Fruit fly (Drosophila melanogaster): ENCODE data around the gene CG17271.

CG17271 gene

DNA sequence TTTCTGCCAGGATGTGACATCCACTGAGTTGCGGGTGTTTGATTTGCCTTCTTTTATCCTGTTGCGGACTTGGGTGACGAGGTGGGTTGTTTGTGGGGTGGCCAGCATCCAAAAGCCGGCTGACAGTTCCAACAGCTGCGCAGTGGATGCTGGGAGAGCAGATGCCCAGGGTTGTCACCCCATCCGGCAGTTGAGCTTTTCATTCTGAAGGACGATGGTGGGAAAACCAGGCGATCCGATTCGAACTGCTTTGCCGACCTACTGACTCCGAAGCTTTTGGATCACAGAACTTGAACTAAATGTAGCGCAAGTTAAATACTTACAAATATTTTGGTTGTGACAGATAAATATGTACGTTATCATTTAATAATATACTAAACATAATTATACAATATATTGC, 44.6 kb upstream of the CG17271 start, which contains the start of gene KaiR1D:
Gene KaiR1D (minus strand): TSS at position 28 of the 400 bp plus-strand sequence.
- TF ChIP-seq Sin3A (optimal IDR thresholded peaks at IDR 0.05): no peak
- peak; percentile 87 for TF ChIP-seq scrt (GFP tag; optimal IDR thresholded peaks at IDR 0.05)
- TF ChIP-seq CG33557 (GFP tag; optimal IDR thresholded peaks at IDR 0.05): no peak
- TF ChIP-seq pzg (GFP tag; optimal IDR thresholded peaks at IDR 0.05): peak; percentile 43
- TF ChIP-seq H15 (GFP tag; IDR thresholded peaks at IDR 0.05): 0 out of 3 replicates have a peak, but pooled peaks have one; percentile 18
- TF ChIP-seq gsb (GFP tag; IDR thresholded peaks at IDR 0.05): no peak
- peak; percentile 100 for TF ChIP-seq ewg (GFP tag; optimal IDR thresholded peaks at IDR 0.05)
- TF ChIP-seq CG9817 (tag; optimal IDR thresholded peaks at IDR 0.05): no peak
- no peak for TF ChIP-seq gro (GFP tag; optimal IDR thresholded peaks at IDR 0.05)
- no peak for TF ChIP-seq jigr1 (GFP tag; IDR thresholded peaks at IDR 0.05)
- TF ChIP-seq phol (tag; optimal IDR thresholded peaks at IDR 0.05): no peak
- TF ChIP-seq CG17186 (GFP tag; optimal IDR thresholded peaks at IDR 0.05): no peak
- peak; percentile 88 for TF ChIP-seq CG15514 (GFP tag; optimal IDR thresholded peaks at IDR 0.05)
- TF ChIP-seq seq (GFP tag; IDR thresholded peaks at IDR 0.05): peak; percentile 42; the same call in 1 of the 2 replicates
- TF ChIP-seq NFAT (GFP tag; IDR thresholded peaks at IDR 0.05): 0 out of 2 replicates have a peak, but pooled peaks have one; percentile 14
- peak; percentile 70 for TF ChIP-seq CG31365 (tag; optimal IDR thresholded peaks at IDR 0.05)
- no peak for TF ChIP-seq HmgZ (tag; optimal IDR thresholded peaks at IDR 0.05)
- no peak for TF ChIP-seq esg (GFP tag; conservative IDR thresholded peaks at IDR 0.05)
- TF ChIP-seq sqz (GFP tag; optimal IDR thresholded peaks at IDR 0.05): no peak
- no peak for TF ChIP-seq aop (GFP tag; IDR thresholded peaks at IDR 0.05)
- no peak for TF ChIP-seq CG9876 (GFP tag; optimal IDR thresholded peaks at IDR 0.05)
- TF ChIP-seq psq (GFP tag; optimal IDR thresholded peaks at IDR 0.05): no peak
- TF ChIP-seq pros (GFP tag; optimal IDR thresholded peaks at IDR 0.05): no peak
- no peak for TF ChIP-seq stc (GFP tag; IDR thresholded peaks at IDR 0.05)
- no peak for TF ChIP-seq NK7.1 (GFP tag; optimal IDR thresholded peaks at IDR 0.05)
- no peak for TF ChIP-seq CG10366 (GFP tag; IDR thresholded peaks at IDR 0.05)

DNA sequence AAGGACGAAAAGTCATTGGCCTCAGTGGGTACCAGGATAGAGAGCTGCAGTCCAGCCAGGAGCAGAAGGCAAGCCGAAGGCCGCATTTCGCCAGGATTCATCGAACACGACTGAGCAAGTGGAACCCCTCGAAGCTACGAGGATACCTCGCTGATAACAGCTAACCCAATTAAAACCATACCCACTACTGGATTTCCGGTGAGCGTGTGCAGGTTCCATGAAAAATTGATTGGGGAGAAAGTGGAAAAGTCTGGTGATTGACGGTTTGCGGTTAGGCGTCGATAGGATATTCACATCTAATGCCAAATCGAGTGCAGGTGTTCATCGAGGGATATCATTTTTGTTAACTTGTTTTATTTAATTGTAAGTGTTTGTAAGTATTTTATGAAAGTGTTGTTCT, 38.2 kb upstream of the CG17271 start, which contains the start of gene Ir93a:
Gene Ir93a (minus strand): TSS at position 101 of the 400 bp plus-strand sequence.
- TF ChIP-seq CG11695 (GFP tag; IDR thresholded peaks at IDR 0.05) (no peak), pnt (GFP tag; optimal IDR thresholded peaks at IDR 0.05) (no peak), CG4282 (GFP tag; optimal IDR thresholded peaks at IDR 0.05) (no peak), Rx (GFP tag; IDR thresholded peaks at IDR 0.05) (no peak), prd (optimal IDR thresholded peaks at IDR 0.05) (no peak), prd (GFP tag; IDR thresholded peaks at IDR 0.05) (no peak), CG12155 (GFP tag; optimal IDR thresholded peaks at IDR 0.05) (no peak), Doc3 (GFP tag; IDR thresholded peaks at IDR 0.05; ENCODE audit: partially characterized antibody) (no peak), Kr (GFP tag; optimal IDR thresholded peaks at IDR 0.05) (no peak), CG9609 (GFP tag; optimal IDR thresholded peaks at IDR 0.05) (no peak), kay (GFP tag; optimal IDR thresholded peaks at IDR 0.05) (no peak), corto (GFP tag; optimal IDR thresholded peaks at IDR 0.05) (no peak), Bgb (GFP tag; IDR thresholded peaks at IDR 0.05; ENCODE audit: partially characterized antibody) (no peak)

DNA sequence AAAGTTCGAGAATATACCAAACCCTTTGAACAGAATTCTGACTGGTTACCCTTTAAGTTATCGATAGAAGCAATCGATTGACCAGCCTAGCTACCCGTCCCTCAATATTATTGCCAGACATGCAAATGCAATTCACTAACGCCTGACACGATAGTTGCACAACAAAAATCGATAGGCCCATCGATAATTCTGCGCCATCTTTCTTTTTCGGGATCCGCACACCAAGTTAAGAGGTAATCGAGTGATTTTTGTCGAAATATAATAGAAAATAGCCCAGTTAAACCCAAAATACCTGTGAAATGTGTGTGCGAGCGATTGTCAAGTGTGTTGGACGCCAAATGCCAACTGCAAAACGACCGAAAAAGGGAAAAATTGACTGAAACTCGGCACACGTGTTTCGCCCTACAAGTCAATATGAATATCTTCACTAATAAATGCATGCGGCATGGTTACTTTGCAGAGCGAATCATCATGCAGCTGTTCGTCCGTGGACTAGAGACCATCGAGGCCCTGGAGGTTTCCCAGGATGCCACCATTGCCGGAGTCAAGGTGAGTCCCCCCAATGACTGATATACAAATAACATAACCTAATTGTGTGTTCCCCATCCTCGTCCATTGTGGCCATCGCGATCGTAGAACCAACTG, 28.9 kb upstream of the CG17271 start, which contains the start of gene RpS30:
Gene RpS30 (plus strand): TSS at position 122 of the 645 bp plus-strand sequence.
- TF ChIP-seq sr (GFP tag; IDR thresholded peaks at IDR 0.05): no peak
- no peak for TF ChIP-seq CG16815 (GFP tag; optimal IDR thresholded peaks at IDR 0.05)
- TF ChIP-seq exex (tag; optimal IDR thresholded peaks at IDR 0.05): peak; percentile 1
- TF ChIP-seq dmrt99B (tag; optimal IDR thresholded peaks at IDR 0.05): no peak
- no peak for TF ChIP-seq az2 (GFP tag; optimal IDR thresholded peaks at IDR 0.05)
- peak; percentile 69 for TF ChIP-seq vfl (GFP tag; optimal IDR thresholded peaks at IDR 0.05)
- TF ChIP-seq CG32772 (GFP tag; IDR thresholded peaks at IDR 0.05): no peak
- TF ChIP-seq org-1 (GFP tag; optimal IDR thresholded peaks at IDR 0.05): no peak
- TF ChIP-seq Fer3 (tag; optimal IDR thresholded peaks at IDR 0.05): peak; percentile 27
- TF ChIP-seq CG18011 (GFP tag; optimal IDR thresholded peaks at IDR 0.05): peak; percentile 20
- TF ChIP-seq CG13287 (GFP tag; IDR thresholded peaks at IDR 0.05; ENCODE audit: partially characterized antibody): peak; percentile 98
